Worm (Caenorhabditis elegans): ENCODE results near the gene vha-6.

vha-6 gene

DNA sequence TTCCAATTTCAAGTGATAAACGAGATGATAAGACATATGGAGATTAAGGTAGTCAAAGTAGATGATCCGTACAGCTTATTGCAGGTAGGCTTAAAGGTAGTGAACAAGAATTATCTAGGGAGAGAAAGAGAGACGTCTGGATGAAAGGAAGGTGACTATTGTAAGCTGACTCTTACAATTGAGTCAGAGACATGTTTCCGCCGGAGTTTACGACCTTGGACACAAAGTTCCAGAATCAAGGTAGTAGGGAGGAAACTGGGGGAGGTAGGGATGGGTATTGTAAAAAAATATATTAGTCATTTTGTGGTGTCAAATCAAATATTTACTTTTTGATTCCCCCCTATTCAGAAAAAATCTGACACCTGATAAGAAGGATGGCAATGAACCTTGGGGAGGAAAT, 45.9 kb downstream of the vha-6 start:
- TF ChIP-seq ceh-36 (tag; optimal IDR thresholded peaks at IDR 0.05) (no peak), F13C5.2 (tag; optimal IDR thresholded peaks at IDR 0.05) (no peak), hmbx-1 (tag; optimal IDR thresholded peaks at IDR 0.05) (no peak), ets-7 (tag; optimal IDR thresholded peaks at IDR 0.05) (no peak), ama-1 (optimal IDR thresholded peaks at IDR 0.05) (no peak), flt-1 (GFP tag; IDR thresholded peaks at IDR 0.05) (no peak), scrt-1 (GFP tag; IDR thresholded peaks at IDR 0.05) (no peak), hnd-1 (tag; optimal IDR thresholded peaks at IDR 0.05) (no peak), tbx-37 (GFP tag; conservative IDR thresholded peaks at IDR 0.05) (no peak), B0310.2 (tag; optimal IDR thresholded peaks at IDR 0.05) (no peak), pes-1 (GFP tag; IDR thresholded peaks at IDR 0.05) (no peak), tbx-11 (GFP tag; IDR thresholded peaks at IDR 0.05) (no peak), ceh-13 (GFP tag; optimal IDR thresholded peaks at IDR 0.05) (no peak), hmg-4 (GFP tag; optimal IDR thresholded peaks at IDR 0.05) (no peak), tra-4 (tag; optimal IDR thresholded peaks at IDR 0.05) (no peak)

- TF ChIP-seq hmbx-1 (tag; optimal IDR thresholded peaks at IDR 0.05) = no peak
- TF ChIP-seq sea-1 (GFP tag; conservative IDR thresholded peaks at IDR 0.05) = no peak
- no peak for TF ChIP-seq tra-4 (tag; optimal IDR thresholded peaks at IDR 0.05)
Measured at ce11 chrII:11390865-11391264, 47.4 kb downstream of the vha-6 start, which contains the start of gene shn-1. Gene shn-1, minus strand, starts transcription at chrII:11390965.

- TF ChIP-seq B0310.2 (tag; optimal IDR thresholded peaks at IDR 0.05) (no peak), ceh-36 (tag; optimal IDR thresholded peaks at IDR 0.05) (no peak), tra-4 (tag; optimal IDR thresholded peaks at IDR 0.05) (no peak), flt-1 (GFP tag; IDR thresholded peaks at IDR 0.05) (no peak), pes-1 (GFP tag; IDR thresholded peaks at IDR 0.05) (no peak), aly-1 (tag; optimal IDR thresholded peaks at IDR 0.05) (no peak), tbx-11 (GFP tag; IDR thresholded peaks at IDR 0.05) (no peak), ceh-13 (GFP tag; optimal IDR thresholded peaks at IDR 0.05) (no peak), scrt-1 (GFP tag; IDR thresholded peaks at IDR 0.05) (no peak), tbx-37 (GFP tag; conservative IDR thresholded peaks at IDR 0.05) (no peak), ets-7 (tag; optimal IDR thresholded peaks at IDR 0.05) (no peak), hmbx-1 (tag; optimal IDR thresholded peaks at IDR 0.05) (no peak), ama-1 (optimal IDR thresholded peaks at IDR 0.05) (no peak), hnd-1 (tag; optimal IDR thresholded peaks at IDR 0.05) (no peak)
Measured at ce11 chrII:11386950-11387349, 51.3 kb downstream of the vha-6 start.
